Fruit fly (Drosophila melanogaster) whole organism, embryonic: ENCODE measurements around the gene CG5886.

Experiments
- CG14050 ChIP-seq: fragments of 200-800 bp; sonication (Bioruptor generic); IDR thresholded peaks from 3 replicates; pipeline ENCODE4 v1.3.6; 2022; ENCODE audit warnings: missing biosample characterization, missing genetic modification characterization
- CG3065 ChIP-seq: fragments of 200-800 bp; sonication (Bioruptor generic); optimal IDR thresholded peaks from 2 replicates; lab custom pipeline; 2016; ENCODE audit warnings: missing biosample characterization, missing genetic modification characterization
- CG34224 ChIP-seq: fragments of 200-800 bp; sonication (Bioruptor generic); IDR thresholded peaks from 3 replicates; pipeline ENCODE4 v1.3.6; 2022; ENCODE audit warnings: missing biosample characterization, missing genetic modification characterization; ENCODE audit not compliant: partially characterized antibody
- CG4820 ChIP-seq: fragments of 200-800 bp; sonication (Bioruptor generic); optimal IDR thresholded peaks from 3 replicates; lab custom pipeline; 2016; ENCODE audit warnings: missing biosample characterization, missing genetic modification characterization
- fru ChIP-seq: fragments of >200 bp; optimal IDR thresholded peaks from 2 replicates; lab custom pipeline; 2017

- no peak for TF ChIP-seq CG14050 (GFP tag; lab: Robert Waterston, UW)
- TF ChIP-seq CG4820 (GFP tag; lab: Kevin White, UChicago): no peak
- TF ChIP-seq fru (lab: Kevin White, UChicago): no peak
- no peak for TF ChIP-seq CG3065 (GFP tag; lab: Kevin White, UChicago)
- TF ChIP-seq CG34224 (GFP tag; lab: Robert Waterston, UW): no peak
Observed at dm6 chr3R:25811611-25812010, 39.8 kb upstream of the CG5886 start, which contains the start of the genes Acam and CG17770.
